Fruit fly (Drosophila melanogaster): ENCODE data around the gene X11L.

The X11L gene

DNA sequence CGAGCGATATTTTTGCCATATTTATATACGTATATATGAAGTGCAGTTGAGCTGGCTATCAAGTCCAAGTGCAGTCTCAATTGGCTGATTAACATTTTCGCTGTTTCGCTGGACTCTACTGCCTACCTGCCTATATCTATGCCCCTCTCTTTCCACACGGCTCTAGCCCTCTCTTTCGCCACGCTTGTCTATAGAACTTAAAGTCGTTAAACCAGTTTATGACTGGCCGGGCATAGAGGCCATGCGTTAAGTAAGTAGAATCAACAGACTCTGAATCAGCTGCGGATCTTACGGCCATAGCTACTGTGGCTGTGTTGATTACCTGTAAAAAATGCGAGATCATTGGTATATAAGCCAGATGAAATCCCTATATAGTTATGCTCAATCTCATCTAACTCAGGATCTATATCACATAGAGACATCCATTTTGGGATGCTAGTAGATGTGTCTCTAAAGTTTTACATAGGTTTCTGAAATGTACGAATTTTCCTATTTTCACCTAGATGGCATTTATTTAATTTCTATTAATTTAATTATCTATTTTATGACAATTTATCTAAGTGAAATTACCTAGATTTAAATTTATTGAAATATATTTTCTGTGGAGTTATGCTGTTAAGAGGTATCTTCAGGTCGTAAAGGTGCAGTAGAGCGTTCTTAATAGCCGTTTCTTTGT lies 17.7 kb upstream of the X11L start (continued):
- TF ChIP-seq H15 (GFP tag; IDR thresholded peaks at IDR 0.05) (no peak), ftz-f1 (GFP tag; optimal IDR thresholded peaks at IDR 0.05) (no peak), CG2875 (GFP tag; optimal IDR thresholded peaks at IDR 0.05) (peak; percentile 16), sens-2 (GFP tag; IDR thresholded peaks at IDR 0.05) (no peak), CG7786 (GFP tag; optimal IDR thresholded peaks at IDR 0.05) (no peak), CG7357 (GFP tag; IDR thresholded peaks at IDR 0.05) (no peak), Mrtf (GFP tag; IDR thresholded peaks at IDR 0.05) (no peak), Hr39 (optimal IDR thresholded peaks at IDR 0.05) (no peak), CG2199 (GFP tag; IDR thresholded peaks at IDR 0.05) (no peak), shn (GFP tag; optimal IDR thresholded peaks at IDR 0.05) (no peak), CG2129 (GFP tag; IDR thresholded peaks at IDR 0.05; ENCODE audit: partially characterized antibody) (no peak), MESR4 (GFP tag; optimal IDR thresholded peaks at IDR 0.05) (no peak), CG5245 (GFP tag; optimal IDR thresholded peaks at IDR 0.05) (no peak), zen (tag; optimal IDR thresholded peaks at IDR 0.05) (no peak), D19A (tag; optimal IDR thresholded peaks at IDR 0.05) (peak; percentile 33), lov (optimal IDR thresholded peaks at IDR 0.05) (no peak), lov (GFP tag; IDR thresholded peaks at IDR 0.05) (no peak), CG6854 (GFP tag; optimal IDR thresholded peaks at IDR 0.05) (no peak), onecut (GFP tag; IDR thresholded peaks at IDR 0.05) (no peak), CG1602 (GFP tag; optimal IDR thresholded peaks at IDR 0.05) (peak; percentile 4), caup (GFP tag; optimal IDR thresholded peaks at IDR 0.05; ENCODE audit: severe bottlenecking) (no peak), CG6765 (GFP tag; optimal IDR thresholded peaks at IDR 0.05) (no peak), CG8089 (GFP tag; optimal IDR thresholded peaks at IDR 0.05) (no peak), CG13123 (GFP tag; optimal IDR thresholded peaks at IDR 0.05) (no peak), Gsc (GFP tag; IDR thresholded peaks at IDR 0.05) (no peak), wor (GFP tag; IDR thresholded peaks at IDR 0.05) (no peak), CG9876 (GFP tag; optimal IDR thresholded peaks at IDR 0.05) (no peak), CG2678 (tag; optimal IDR thresholded peaks at IDR 0.05) (peak; percentile 42), Aef1 (GFP tag; IDR thresholded peaks at IDR 0.05) (no peak), zf30C (GFP tag; optimal IDR thresholded peaks at IDR 0.05) (no peak), toy (GFP tag; IDR thresholded peaks at IDR 0.05) (no peak), CG6813 (GFP tag; optimal IDR thresholded peaks at IDR 0.05) (peak; percentile 30), rib (GFP tag; IDR thresholded peaks at IDR 0.05) (no peak), Deaf1 (tag; optimal IDR thresholded peaks at IDR 0.05) (no peak), danr (GFP tag; IDR thresholded peaks at IDR 0.05) (no peak), jigr1 (GFP tag; IDR thresholded peaks at IDR 0.05) (no peak), Taf1 (GFP tag; IDR thresholded peaks at IDR 0.05) (no peak), Myb (GFP tag; optimal IDR thresholded peaks at IDR 0.05) (no peak), zfh2 (GFP tag; optimal IDR thresholded peaks at IDR 0.05) (no peak), dan (GFP tag; IDR thresholded peaks at IDR 0.05) (no peak), Abd-B (GFP tag; optimal IDR thresholded peaks at IDR 0.05) (peak; percentile 26), TFAM (GFP tag; optimal IDR thresholded peaks at IDR 0.05) (no peak), sr (GFP tag; IDR thresholded peaks at IDR 0.05) (no peak), CG10147 (GFP tag; optimal IDR thresholded peaks at IDR 0.05) (peak; percentile 26), prd (optimal IDR thresholded peaks at IDR 0.05) (no peak), prd (GFP tag; IDR thresholded peaks at IDR 0.05) (peak; percentile 53; the same call in 1 of the 3 replicates), CG3281 (GFP tag; optimal IDR thresholded peaks at IDR 0.05) (no peak), CG3163 (GFP tag; optimal IDR thresholded peaks at IDR 0.05) (no peak), Dek (tag; optimal IDR thresholded peaks at IDR 0.05) (no peak), bigmax (GFP tag; optimal IDR thresholded peaks at IDR 0.05) (no peak), CG14667 (GFP tag; IDR thresholded peaks at IDR 0.05) (no peak), BEAF-32 (GFP tag; optimal IDR thresholded peaks at IDR 0.05) (no peak)

Data from whole organism, embryonic.